Fruit fly (Drosophila melanogaster) whole organism, pupa: ENCODE data around the gene CG42846.

Experiments used
- CG12605 ChIP-seq: fragments of 200-800 bp; sonication (Bioruptor generic); IDR thresholded peaks from 2 replicates; pipeline ENCODE4 v1.3.6; 2022; ENCODE audit warnings: missing biosample characterization, missing genetic modification characterization
- CG32121 ChIP-seq: fragments of 200-800 bp; sonication (Bioruptor generic); IDR thresholded peaks from 2 replicates; pipeline ENCODE4 v1.3.6; 2022; ENCODE audit warnings: missing biosample characterization, missing genetic modification characterization
- Pif1B ChIP-seq: fragments of 200-800 bp; sonication (Bioruptor generic); optimal IDR thresholded peaks from 3 replicates; lab custom pipeline; 2016; ENCODE audit warnings: missing biosample characterization, missing genetic modification characterization
- gl ChIP-seq: fragments of 200-800 bp; sonication (Bioruptor generic); optimal IDR thresholded peaks from 2 replicates; lab custom pipeline; 2018; ENCODE audit warnings: missing biosample characterization, mild to moderate bottlenecking, missing genetic modification characterization

DNA sequence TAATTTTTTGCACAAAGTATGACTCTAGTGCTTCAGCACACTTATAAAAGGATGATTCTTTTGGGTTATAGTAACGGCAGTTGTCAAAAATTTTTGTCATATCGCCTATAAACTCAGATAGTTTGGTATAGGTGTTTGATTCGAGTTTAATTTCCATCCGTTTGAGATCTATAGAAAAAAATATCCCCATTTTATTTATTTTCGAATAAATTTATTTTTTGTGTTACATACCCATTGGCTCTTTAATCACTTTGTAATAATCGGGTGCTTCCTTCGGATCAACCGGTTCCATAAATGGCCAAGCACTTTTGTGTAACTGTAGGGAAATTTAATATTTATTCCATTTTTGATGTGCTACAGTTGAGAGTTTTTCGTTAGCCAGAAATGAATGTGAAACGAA is 2.9 kb upstream of the CG42846 start:
- TF ChIP-seq CG32121 (GFP tag; lab: Robert Waterston, UW) (no peak), gl (tag; lab: Kevin White, UChicago) (no peak), Pif1B (GFP tag; lab: Kevin White, UChicago) (no peak), CG12605 (no peak)
